Worm (Caenorhabditis elegans) whole organism, mixed stage, embryonic: ENCODE data around the gene ugt-16.

Experiments used
- blmp-1 ChIP-seq: fragments of 150-350 bp; optimal IDR thresholded peaks from 2 replicates; lab custom pipeline; 2014; ENCODE audit warnings: missing biosample characterization, missing genetic modification characterization
- nhr-2 ChIP-seq: fragments of 150-350 bp; optimal IDR thresholded peaks from 2 replicates; lab custom pipeline; 2014; ENCODE audit warnings: missing biosample characterization, missing genetic modification characterization
- nhr-237 ChIP-seq: fragments of 150-350 bp; optimal IDR thresholded peaks from 2 replicates; lab custom pipeline; 2014; ENCODE audit warnings: missing biosample characterization, missing genetic modification characterization
- snpc-4 ChIP-seq: fragments of 150-350 bp; optimal IDR thresholded peaks from 2 replicates; lab custom pipeline; 2014; ENCODE audit warnings: missing biosample characterization, missing genetic modification characterization
- unc-62 ChIP-seq: fragments of 150-350 bp; optimal IDR thresholded peaks from 2 replicates; lab custom pipeline; 2014; ENCODE audit warnings: missing biosample characterization, missing genetic modification reagents, missing genetic modification characterization
- ztf-11 ChIP-seq: fragments of 150-350 bp; optimal IDR thresholded peaks from 2 replicates; lab custom pipeline; 2014; ENCODE audit warnings: missing biosample characterization, missing genetic modification characterization

- TF ChIP-seq snpc-4 (tag; lab: Kevin White, UChicago) (no peak), nhr-2 (tag; lab: Kevin White, UChicago) (no peak), nhr-237 (tag; lab: Kevin White, UChicago) (no peak), ztf-11 (tag; lab: Kevin White, UChicago) (no peak), unc-62 (no peak), blmp-1 (tag; lab: Kevin White, UChicago) (no peak)
Observed at ce11 chrV:12859144-12859543, 34.3 kb downstream of the ugt-16 start, which contains the start of gene anp-1.
